Fruit fly (Drosophila melanogaster) whole organism: Measurements from ENCODE around the gene Enoph.

Experiments
- CG8478 ChIP-seq: fragments of >200 bp; optimal IDR thresholded peaks from 2 replicates; lab custom pipeline; 2018; ENCODE audit warnings: inconsistent platforms
- Dll ChIP-seq: fragments of >200 bp; optimal IDR thresholded peaks from 2 replicates; lab custom pipeline; 2017
- EcR ChIP-seq, 2 experiments: fragments of >200 bp; optimal IDR thresholded peaks; 2 replicates each; lab custom pipeline; 2017; ENCODE audit warnings: missing biosample characterization in 2 of 2, missing genetic modification characterization in 2 of 2, missing genetic modification reagents in 2 of 2
- pan ChIP-seq: fragments of >200 bp; optimal IDR thresholded peaks from 2 replicates; lab custom pipeline; 2017
- psq ChIP-seq: fragments of >200 bp; optimal IDR thresholded peaks from 2 replicates; lab custom pipeline; 2017
- usp ChIP-seq: fragments of >200 bp; optimal IDR thresholded peaks from 2 replicates; lab custom pipeline; 2017; ENCODE audit warnings: missing biosample characterization, missing genetic modification characterization, mixed read lengths

Gene Enoph

dm6 chr3R:5266282-5266681 is 9.8 kb upstream of the Enoph start:
- no peak for TF ChIP-seq Dll (lab: Kevin White, UChicago)
- no peak for TF ChIP-seq pan (lab: Kevin White, UChicago)
- TF ChIP-seq usp (GFP tag; lab: Kevin White, UChicago): no peak
- TF ChIP-seq CG8478: no peak
- TF ChIP-seq psq: no peak
- TF ChIP-seq EcR (GFP tag; optimal IDR thresholded peaks at IDR 0.05; lab: Kevin White, UChicago): no peak

dm6 chr3R:5264251-5265098 is 8.0 kb upstream of the Enoph start:
- no peak for TF ChIP-seq CG8478
- no peak for TF ChIP-seq usp (GFP tag; lab: Kevin White, UChicago)
- no peak for TF ChIP-seq EcR (GFP tag; optimal IDR thresholded peaks at IDR 0.05; lab: Kevin White, UChicago)
- TF ChIP-seq pan (lab: Kevin White, UChicago): no peak
- TF ChIP-seq psq: no peak
- TF ChIP-seq Dll (lab: Kevin White, UChicago): no peak

- peak in 1 of 2 experiments; percentile 11 for TF ChIP-seq EcR (GFP tag; optimal IDR thresholded peaks at IDR 0.05; lab: Kevin White, UChicago)
- TF ChIP-seq Dll (lab: Kevin White, UChicago): no peak
- peak; percentile 55 for TF ChIP-seq CG8478
These were observed 7.1 kb upstream of the Enoph start for dm6 chr3R:5263311-5264250.

dm6 chr3R:5262592-5262991 is 6.1 kb upstream of the Enoph start, which contains the start of gene Tim17a2:
Gene Tim17a2 (minus strand): TSS chr3R:5262692.
- TF ChIP-seq EcR (GFP tag; optimal IDR thresholded peaks at IDR 0.05; lab: Kevin White, UChicago): no peak
- TF ChIP-seq usp (GFP tag; lab: Kevin White, UChicago): no peak
- TF ChIP-seq Dll (lab: Kevin White, UChicago): no peak
- TF ChIP-seq psq: no peak
- TF ChIP-seq CG8478: no peak
- no peak for TF ChIP-seq pan (lab: Kevin White, UChicago)

- TF ChIP-seq Dll (lab: Kevin White, UChicago) (no peak), psq (no peak), usp (GFP tag; lab: Kevin White, UChicago) (no peak), EcR (GFP tag; optimal IDR thresholded peaks at IDR 0.05; lab: Kevin White, UChicago) (no peak), CG8478 (no peak), pan (lab: Kevin White, UChicago) (no peak)
These were observed 5.6 kb upstream of the Enoph start for dm6 chr3R:5261996-5262535.

dm6 chr3R:5261262-5261661 is 4.8 kb upstream of the Enoph start:
- no peak for TF ChIP-seq EcR (GFP tag; optimal IDR thresholded peaks at IDR 0.05; lab: Kevin White, UChicago)
- TF ChIP-seq psq: no peak
- TF ChIP-seq CG8478: no peak
- TF ChIP-seq usp (GFP tag; lab: Kevin White, UChicago): no peak
- TF ChIP-seq pan (lab: Kevin White, UChicago): no peak
- TF ChIP-seq Dll (lab: Kevin White, UChicago): no peak

dm6 chr3R:5257147-5257487 is 636 bp upstream of the Enoph start:
- TF ChIP-seq usp (GFP tag; lab: Kevin White, UChicago): no peak
- TF ChIP-seq CG8478: no peak
- TF ChIP-seq EcR (GFP tag; optimal IDR thresholded peaks at IDR 0.05; lab: Kevin White, UChicago): no peak
- TF ChIP-seq Dll (lab: Kevin White, UChicago): no peak

dm6 chr3R:5252853-5253252 is 3.6 kb downstream of the Enoph start, which contains the start of gene CG1113:
Gene CG1113 (plus strand): TSS chr3R:5253153.
- TF ChIP-seq EcR (GFP tag; optimal IDR thresholded peaks at IDR 0.05; lab: Kevin White, UChicago) (no peak), usp (GFP tag; lab: Kevin White, UChicago) (no peak), psq (no peak), Dll (lab: Kevin White, UChicago) (no peak), CG8478 (no peak), pan (lab: Kevin White, UChicago) (no peak)

- TF ChIP-seq CG8478: peak; percentile 48
- no peak for TF ChIP-seq psq
- no peak for TF ChIP-seq Dll (lab: Kevin White, UChicago)
- TF ChIP-seq usp (GFP tag; lab: Kevin White, UChicago): no peak
These were observed 5.1 kb downstream of the Enoph start, which contains the start of gene CtsF for dm6 chr3R:5251243-5251865. Gene CtsF (minus strand): TSS chr3R:5251745.

- TF ChIP-seq pan (lab: Kevin White, UChicago) (no peak), EcR (GFP tag; optimal IDR thresholded peaks at IDR 0.05; lab: Kevin White, UChicago) (peak in 1 of 2 experiments; percentile 13)
These were observed 5.8 kb downstream of the Enoph start for dm6 chr3R:5250530-5251242.

dm6 chr3R:5249308-5249707 is 7.2 kb downstream of the Enoph start:
- no peak for TF ChIP-seq usp (GFP tag; lab: Kevin White, UChicago)
- no peak for TF ChIP-seq pan (lab: Kevin White, UChicago)
- TF ChIP-seq EcR (GFP tag; optimal IDR thresholded peaks at IDR 0.05; lab: Kevin White, UChicago): no peak
- TF ChIP-seq psq: no peak
- TF ChIP-seq Dll (lab: Kevin White, UChicago): no peak
- TF ChIP-seq CG8478: no peak
